Fruit fly (Drosophila melanogaster) whole organism, wandering third instar larva: ENCODE data around the gene Tdg.

Source experiments
- Abd-B ChIP-seq: fragments of >200 bp; optimal IDR thresholded peaks from 2 replicates; lab custom pipeline; 2017; ENCODE audit warnings: missing biosample characterization, missing genetic modification characterization
- GATAd ChIP-seq: sonication (Bioruptor generic); optimal IDR thresholded peaks from 2 replicates; lab custom pipeline; 2016; ENCODE audit warnings: missing biosample characterization, missing genetic modification characterization
- Hr78 ChIP-seq: fragments of >200 bp; optimal IDR thresholded peaks from 2 replicates; lab custom pipeline; 2017; ENCODE audit warnings: missing biosample characterization, missing genetic modification characterization
- Myc ChIP-seq: fragments of >200 bp; optimal IDR thresholded peaks from 2 replicates; lab custom pipeline; 2017
- Vsx2 ChIP-seq: fragments of 200-300, 225-300 bp; sonication (Bioruptor generic); optimal IDR thresholded peaks from 2 replicates; lab custom pipeline; 2018; ENCODE audit warnings: missing biosample characterization, missing genetic modification characterization; ENCODE audit not compliant: partially characterized antibody
- br ChIP-seq: fragments of 200-800 bp; sonication (Bioruptor generic); optimal IDR thresholded peaks from 2 replicates; lab custom pipeline; 2016; ENCODE audit warnings: missing biosample characterization, missing genetic modification characterization
- dmrt93B ChIP-seq: fragments of 200-800 bp; sonication (Bioruptor generic); optimal IDR thresholded peaks from 2 replicates; lab custom pipeline; 2018; ENCODE audit warnings: missing biosample characterization, mild to moderate bottlenecking, missing genetic modification characterization
- h ChIP-seq: fragments of 200-800 bp; sonication (Bioruptor generic); optimal IDR thresholded peaks from 3 replicates; lab custom pipeline; 2016; ENCODE audit warnings: missing biosample characterization, mild to moderate bottlenecking, missing genetic modification characterization
- psq ChIP-seq: fragments of 200-800 bp; sonication (Bioruptor generic); optimal IDR thresholded peaks from 3 replicates; lab custom pipeline; 2017; ENCODE audit warnings: missing biosample characterization, mild to moderate bottlenecking, missing genetic modification characterization, moderate library complexity
- usp ChIP-seq: fragments of >200 bp; optimal IDR thresholded peaks from 2 replicates; lab custom pipeline; 2017; ENCODE audit warnings: missing biosample characterization, missing genetic modification characterization

DNA sequence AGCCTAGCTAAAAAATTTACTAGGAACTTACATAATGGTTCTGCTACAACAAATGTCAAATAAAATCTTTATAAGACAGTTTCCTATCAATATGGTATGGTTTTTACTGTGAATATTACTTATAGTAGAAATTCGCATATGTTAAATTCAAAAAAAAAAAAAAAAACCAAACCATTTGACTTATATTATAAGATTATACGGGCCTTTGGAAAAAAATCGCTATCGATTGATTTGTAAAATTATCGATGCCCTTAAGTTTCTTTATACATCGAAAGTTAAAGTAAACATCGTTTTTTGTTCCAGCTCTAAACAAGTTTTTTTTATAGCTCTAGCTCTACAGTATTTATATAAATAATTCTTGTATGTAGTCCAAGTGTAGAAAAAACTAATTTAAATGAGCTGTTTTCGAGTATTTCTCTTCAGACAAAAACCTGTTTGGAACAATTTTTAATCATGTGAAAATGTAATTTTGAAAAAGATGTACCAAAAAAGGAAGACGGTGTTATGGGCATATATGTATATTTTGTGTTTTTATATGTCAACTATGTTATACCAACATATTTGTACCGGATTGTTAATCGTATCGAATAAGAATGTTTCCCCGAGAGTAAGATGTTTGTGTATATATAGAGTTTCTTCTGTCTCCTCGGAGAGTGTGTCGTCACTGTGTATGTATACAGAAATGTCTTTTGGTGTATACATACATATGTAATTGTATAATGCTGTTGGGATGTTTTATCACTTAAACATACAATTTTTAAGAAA is 14.0 kb upstream of the Tdg start, which contains the start of the genes ND-49 and Ephrin:
- TF ChIP-seq GATAd (GFP tag; lab: Kevin White, UChicago) = no peak
- TF ChIP-seq dmrt93B = no peak
- no peak for TF ChIP-seq usp (GFP tag; lab: Kevin White, UChicago)
- no peak for TF ChIP-seq psq (GFP tag; lab: Kevin White, UChicago)
- no peak for TF ChIP-seq Vsx2 (GFP tag; lab: Kevin White, UChicago)
- TF ChIP-seq Myc (lab: Kevin White, UChicago) = no peak
- no peak for TF ChIP-seq h
- no peak for TF ChIP-seq br (GFP tag; lab: Kevin White, UChicago)
- TF ChIP-seq Abd-B (GFP tag; lab: Kevin White, UChicago) = no peak
- no peak for TF ChIP-seq Hr78 (GFP tag; lab: Kevin White, UChicago)
